Worm (Caenorhabditis elegans) whole organism, L2 larva: ENCODE results near the gene gcy-18.

Source experiments
- F13H6.1 ChIP-seq: sonication (generic microtip); optimal IDR thresholded peaks from 2 replicates; lab custom pipeline; 2016; ENCODE audit warnings: missing genetic modification characterization, missing compliant biosample characterization
- R02D3.7 ChIP-seq: fragments of 150-350 bp; optimal IDR thresholded peaks from 2 replicates; lab custom pipeline; 2014; ENCODE audit warnings: missing biosample characterization, missing genetic modification characterization
- blmp-1 ChIP-seq: sonication (generic microtip); optimal IDR thresholded peaks from 2 replicates; lab custom pipeline; 2017; ENCODE audit warnings: missing genetic modification characterization, mild to moderate bottlenecking, missing compliant biosample characterization, antibody characterized with exemption, moderate library complexity; ENCODE audit not compliant: insufficient read depth
- elt-1 ChIP-seq: fragments of 150-350 bp; optimal IDR thresholded peaks from 2 replicates; lab custom pipeline; 2014; ENCODE audit warnings: missing biosample characterization, missing genetic modification characterization
- lin-13 ChIP-seq: fragments of 150-350 bp; optimal IDR thresholded peaks from 2 replicates; lab custom pipeline; 2014; ENCODE audit warnings: missing biosample characterization, missing genetic modification reagents, missing genetic modification characterization
- lin-39 ChIP-seq: fragments of 150-350 bp; optimal IDR thresholded peaks from 2 replicates; lab custom pipeline; 2014; ENCODE audit warnings: missing biosample characterization, missing genetic modification reagents, missing genetic modification characterization
- mbf-1 ChIP-seq: sonication (generic microtip); optimal IDR thresholded peaks from 2 replicates; lab custom pipeline; 2017; ENCODE audit warnings: missing biosample characterization, missing genetic modification characterization
- mdl-1 ChIP-seq, 2 experiments: fragments of 150-350 bp in 1 of 2; sonication (generic microtip) in 1 of 2; optimal IDR thresholded peaks; 2 replicates each; lab custom pipeline; 2017; ENCODE audit warnings: missing biosample characterization in 2 of 2, missing genetic modification characterization in 2 of 2
- nhr-11 ChIP-seq: fragments of 150-350 bp; optimal IDR thresholded peaks from 2 replicates; lab custom pipeline; 2014; ENCODE audit warnings: missing biosample characterization, missing genetic modification characterization
- nhr-12 ChIP-seq: fragments of 150-350 bp; optimal IDR thresholded peaks from 2 replicates; lab custom pipeline; 2014; ENCODE audit warnings: missing biosample characterization, missing genetic modification characterization
- nhr-237 ChIP-seq: fragments of 150-350 bp; optimal IDR thresholded peaks from 2 replicates; lab custom pipeline; 2014; ENCODE audit warnings: missing biosample characterization, missing genetic modification characterization
- nhr-77 ChIP-seq: fragments of 150-350 bp; optimal IDR thresholded peaks from 2 replicates; lab custom pipeline; 2014; ENCODE audit warnings: missing biosample characterization, missing genetic modification characterization
- unc-62 ChIP-seq: fragments of 150-350 bp; optimal IDR thresholded peaks from 2 replicates; lab custom pipeline; 2014; ENCODE audit warnings: missing biosample characterization, missing genetic modification reagents, missing genetic modification characterization

DNA sequence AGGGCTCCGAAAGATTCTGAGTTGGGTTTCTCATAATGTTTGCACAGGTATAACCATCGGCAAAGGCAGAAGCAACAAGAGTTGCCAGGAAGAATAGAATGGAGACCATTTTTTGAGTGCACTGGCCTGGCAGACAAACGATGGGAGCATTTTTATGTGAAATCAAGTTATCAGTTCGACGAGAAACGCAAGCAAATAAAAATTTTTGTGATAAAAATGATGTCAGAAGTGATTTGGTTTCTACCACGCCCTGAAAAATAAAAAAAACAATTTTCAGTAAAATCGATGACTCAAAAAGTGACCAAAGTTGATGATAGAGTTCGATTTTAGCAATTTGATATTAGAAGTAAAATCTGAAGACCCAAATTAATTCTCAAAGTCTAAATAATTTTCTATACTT lies 50.0 kb downstream of the gcy-18 start, which contains the start of gene K08D8.4:
- TF ChIP-seq nhr-237: no peak
- no peak for TF ChIP-seq lin-13 (GFP tag; lab: Kevin White, UChicago)
- TF ChIP-seq blmp-1 (tag; lab: Kevin White, UChicago): no peak
- no peak for TF ChIP-seq mdl-1 (tag; optimal IDR thresholded peaks at IDR 0.05; lab: Kevin White, UChicago)
- TF ChIP-seq nhr-12 (tag; lab: Kevin White, UChicago): no peak
- TF ChIP-seq lin-39: no peak
- TF ChIP-seq nhr-77: no peak
- TF ChIP-seq R02D3.7: no peak
- no peak for TF ChIP-seq elt-1 (tag; lab: Kevin White, UChicago)
- no peak for TF ChIP-seq nhr-11 (tag; lab: Kevin White, UChicago)
- no peak for TF ChIP-seq unc-62
- TF ChIP-seq F13H6.1 (tag; lab: Kevin White, UChicago): no peak
- TF ChIP-seq mbf-1: no peak
